Fruit fly (Drosophila melanogaster) whole organism, embryonic: ENCODE data around the gene Rbbp5.
A peak's percentile ranks its signal among the peaks of the same experiment; 100 is the strongest.

Experiments used
- Ada2b ChIP-seq: fragments of 200-800 bp; sonication (Bioruptor generic); IDR thresholded peaks from 2 replicates; pipeline ENCODE4 v1.3.6; 2022; ENCODE audit warnings: missing biosample characterization, missing genetic modification characterization
- Atf6 ChIP-seq: fragments of 200-800 bp; sonication (Bioruptor generic); IDR thresholded peaks from 2 replicates; pipeline ENCODE4 v1.3.6; 2022; ENCODE audit warnings: missing biosample characterization, missing genetic modification characterization
- Awh ChIP-seq: fragments of 200-800 bp; sonication (Bioruptor generic); IDR thresholded peaks from 2 replicates; pipeline ENCODE4, ENCODE4 v1.3.6; 2022; ENCODE audit warnings: missing biosample characterization, missing genetic modification characterization
- Blimp-1 ChIP-seq: fragments of 200-800 bp; sonication (Bioruptor generic); optimal IDR thresholded peaks from 3 replicates; lab custom pipeline; 2018; ENCODE audit warnings: missing biosample characterization, missing genetic modification characterization, mild to moderate bottlenecking, moderate library complexity, missing genetic modification reagents
- CG10366 ChIP-seq: fragments of 200-800 bp; sonication (Bioruptor generic); IDR thresholded peaks from 2 replicates; pipeline ENCODE4 v1.3.6; 2022; ENCODE audit warnings: missing biosample characterization, missing genetic modification characterization
- CG11398 ChIP-seq: fragments of 200-800 bp; sonication (Bioruptor generic); optimal IDR thresholded peaks from 2 replicates; lab custom pipeline; 2016; ENCODE audit warnings: missing biosample characterization, missing genetic modification characterization
- CG12744 ChIP-seq: fragments of 200-800 bp; sonication (Bioruptor generic); optimal IDR thresholded peaks from 2 replicates; lab custom pipeline; 2016; ENCODE audit warnings: missing biosample characterization, missing genetic modification characterization
- CG14441 ChIP-seq: fragments of 200-800 bp; sonication (Bioruptor generic); IDR thresholded peaks from 2 replicates; pipeline ENCODE4 v1.3.6; 2022; ENCODE audit warnings: missing biosample characterization, missing genetic modification characterization
- CG1529 ChIP-seq: fragments of 200-800 bp; sonication (Bioruptor generic); optimal IDR thresholded peaks from 3 replicates; lab custom pipeline; 2018; ENCODE audit warnings: missing biosample characterization, missing genetic modification characterization
- CG1603 ChIP-seq: fragments of 200-800 bp; sonication (Bioruptor generic); optimal IDR thresholded peaks from 2 replicates; lab custom pipeline; 2019; ENCODE audit warnings: missing biosample characterization, mild to moderate bottlenecking, missing genetic modification characterization, moderate library complexity
- CG16815 ChIP-seq: fragments of 200-800 bp; sonication (Bioruptor generic); optimal IDR thresholded peaks from 3 replicates; lab custom pipeline; 2017; ENCODE audit warnings: missing biosample characterization, mild to moderate bottlenecking, missing genetic modification characterization
- CG17359 ChIP-seq: fragments of 200-800 bp; sonication (Bioruptor generic); optimal IDR thresholded peaks from 3 replicates; lab custom pipeline; 2018; ENCODE audit warnings: missing biosample characterization, mild to moderate bottlenecking, missing genetic modification characterization, moderate library complexity
- CG17385 ChIP-seq: fragments of 200-800 bp; sonication (Bioruptor generic); optimal IDR thresholded peaks from 3 replicates; lab custom pipeline; 2018; ENCODE audit warnings: missing biosample characterization, mild to moderate bottlenecking, missing genetic modification characterization
- CG18619 ChIP-seq: fragments of 200-800 bp; sonication (Bioruptor generic); optimal IDR thresholded peaks from 3 replicates; lab custom pipeline; 2017; ENCODE audit warnings: missing biosample characterization, mild to moderate bottlenecking, missing genetic modification characterization
- CG18764 ChIP-seq: fragments of 200-800 bp; sonication (Bioruptor generic); optimal IDR thresholded peaks from 3 replicates; lab custom pipeline; 2016; ENCODE audit warnings: missing biosample characterization, missing genetic modification characterization
- CG2712 ChIP-seq: fragments of 200-800 bp; optimal IDR thresholded peaks from 3 replicates; lab custom pipeline; 2019; ENCODE audit warnings: missing biosample characterization, mild to moderate bottlenecking, missing genetic modification characterization, moderate library complexity
- CG31388 ChIP-seq: fragments of 200-800 bp; sonication (Bioruptor generic); optimal IDR thresholded peaks from 2 replicates; lab custom pipeline; 2016; ENCODE audit warnings: missing biosample characterization, missing genetic modification characterization
- CG32532 ChIP-seq: fragments of 200-800 bp; sonication (Bioruptor generic); IDR thresholded peaks from 2 replicates; pipeline ENCODE4 v1.3.6; 2022; ENCODE audit warnings: missing biosample characterization, missing genetic modification characterization
- CG3281 ChIP-seq: fragments of 200-800 bp; sonication (Bioruptor generic); optimal IDR thresholded peaks from 3 replicates; lab custom pipeline; 2017; ENCODE audit warnings: missing biosample characterization, mild to moderate bottlenecking, missing genetic modification characterization
- CG34376 ChIP-seq: fragments of 200-800 bp; sonication (Bioruptor generic); optimal IDR thresholded peaks from 2 replicates; lab custom pipeline; 2018; ENCODE audit warnings: missing biosample characterization, mild to moderate bottlenecking, missing genetic modification characterization
- CG6689 ChIP-seq: fragments of 200-800 bp; sonication (Bioruptor generic); IDR thresholded peaks from 2 replicates; pipeline ENCODE4 v1.3.6; 2022; ENCODE audit warnings: missing biosample characterization, missing genetic modification characterization
- CG6813 ChIP-seq: fragments of 200-800 bp; sonication (Bioruptor generic); optimal IDR thresholded peaks from 2 replicates; lab custom pipeline; 2017; ENCODE audit warnings: missing biosample characterization, missing genetic modification characterization, mild to moderate bottlenecking, moderate library complexity, missing genetic modification reagents
- Elba2 ChIP-seq: fragments of 200-800 bp; sonication (Bioruptor generic); optimal IDR thresholded peaks from 3 replicates; lab custom pipeline; 2016; ENCODE audit warnings: missing biosample characterization, missing genetic modification characterization
- GATAe ChIP-seq: fragments of 200-800 bp; sonication (Bioruptor generic); conservative IDR thresholded peaks from 2 replicates; pipeline ENCODE4 v1.3.6; 2022; ENCODE audit warnings: missing biosample characterization, missing genetic modification characterization
- Gug ChIP-seq: fragments of 200-800 bp; sonication (Bioruptor generic); IDR thresholded peaks from 4 replicates; pipeline ENCODE4 v1.3.6; 2022; ENCODE audit warnings: missing biosample characterization, missing genetic modification characterization
- H2.0 ChIP-seq: fragments of 200-800 bp; sonication (Bioruptor generic); IDR thresholded peaks from 2 replicates; pipeline ENCODE4 v1.3.6; 2022; ENCODE audit warnings: missing biosample characterization, missing genetic modification characterization
- HLH54F ChIP-seq: fragments of 200-800 bp; sonication (Bioruptor generic); optimal IDR thresholded peaks from 3 replicates; lab custom pipeline; 2016; ENCODE audit warnings: missing biosample characterization, missing genetic modification characterization
- Hey ChIP-seq: fragments of 200-800 bp; sonication (Bioruptor generic); optimal IDR thresholded peaks from 3 replicates; lab custom pipeline; 2018; ENCODE audit warnings: missing biosample characterization, mild to moderate bottlenecking, missing genetic modification characterization
- Kr ChIP-seq: fragments of 200-800 bp; sonication (Bioruptor generic); optimal IDR thresholded peaks from 2 replicates; lab custom pipeline; 2017; ENCODE audit warnings: missing biosample characterization, mild to moderate bottlenecking, missing genetic modification characterization
- Med ChIP-seq: fragments of 200-800 bp; sonication (Bioruptor generic); peaks from one replicate; lab custom pipeline; 2016; ENCODE audit warnings: missing biosample characterization, missing genetic modification characterization, mild to moderate bottlenecking, inconsistent platforms, moderate library complexity
- Pdp1 ChIP-seq, 2 experiments: fragments of 200-800 bp; sonication (Bioruptor generic); optimal IDR thresholded peaks; 3 replicates each; lab custom pipeline; 2016; ENCODE audit warnings: missing biosample characterization in 2 of 2, missing genetic modification characterization in 2 of 2, mild to moderate bottlenecking in 1 of 2, moderate library complexity in 1 of 2
- Trl ChIP-seq, 3 experiments: fragments of >200 bp in 2 of 3; fragments of 200-800 bp in 1 of 3; sonication (Bioruptor generic) in 1 of 3; optimal IDR thresholded peaks; 2 replicates in 1 of 3; 3 replicates in 2 of 3; lab custom pipeline; 2016 to 2017; ENCODE audit warnings: missing biosample characterization in 1 of 3, missing genetic modification characterization in 1 of 3
- ase ChIP-seq: fragments of 200-800 bp; sonication (Bioruptor generic); IDR thresholded peaks from 3 replicates; pipeline ENCODE4 v1.3.6; 2022; ENCODE audit warnings: missing biosample characterization, missing genetic modification characterization
- chinmo ChIP-seq: fragments of 200-800 bp; sonication (Bioruptor generic); IDR thresholded peaks from 4 replicates; pipeline ENCODE4 v1.3.6; 2022; ENCODE audit warnings: missing biosample characterization, missing genetic modification characterization; ENCODE audit not compliant: partially characterized antibody
- cwo ChIP-seq: fragments of 200-800 bp; sonication (Bioruptor generic); optimal IDR thresholded peaks from 3 replicates; lab custom pipeline; 2017; ENCODE audit warnings: missing biosample characterization, missing genetic modification characterization, mild to moderate bottlenecking, moderate library complexity, missing genetic modification reagents
- dmrt11E ChIP-seq: fragments of 200-800 bp; sonication (Bioruptor generic); optimal IDR thresholded peaks from 3 replicates; lab custom pipeline; 2018; ENCODE audit warnings: missing biosample characterization, mild to moderate bottlenecking, missing genetic modification characterization, moderate library complexity
- grn ChIP-seq: fragments of 200-800 bp; sonication (Bioruptor generic); optimal IDR thresholded peaks from 3 replicates; lab custom pipeline; 2017; ENCODE audit warnings: missing biosample characterization, missing genetic modification characterization
- gro ChIP-seq: fragments of 200-800 bp; sonication (Bioruptor generic); optimal IDR thresholded peaks from 2 replicates; lab custom pipeline; 2016; ENCODE audit warnings: missing biosample characterization, missing genetic modification characterization
- kay ChIP-seq: fragments of 200-800 bp; sonication (Bioruptor generic); optimal IDR thresholded peaks from 2 replicates; lab custom pipeline; 2016; ENCODE audit warnings: missing biosample characterization, missing genetic modification characterization
- pb ChIP-seq: fragments of 200-800 bp; sonication (Bioruptor generic); optimal IDR thresholded peaks from 3 replicates; lab custom pipeline; 2016; ENCODE audit warnings: missing biosample characterization, missing genetic modification characterization
- pfk ChIP-seq: fragments of 200-800 bp; sonication (Bioruptor generic); optimal IDR thresholded peaks from 2 replicates; lab custom pipeline; 2018; ENCODE audit warnings: missing biosample characterization, mild to moderate bottlenecking, missing genetic modification characterization, moderate library complexity
- pnt ChIP-seq: fragments of 200-800 bp; sonication (Bioruptor generic); optimal IDR thresholded peaks from 3 replicates; lab custom pipeline; 2016; ENCODE audit warnings: missing biosample characterization, missing genetic modification characterization
- prd ChIP-seq, 3 experiments: fragments of >200 bp in 2 of 3; fragments of 200-800 bp in 1 of 3; sonication (Bioruptor generic) in 1 of 3; optimal IDR thresholded peaks in 2 of 3; IDR thresholded peaks in 1 of 3; 2 replicates in 2 of 3; 3 replicates in 1 of 3; pipeline versions ENCODE4 v1.3.6 to Lab custom; 2017 to 2022; ENCODE audit warnings: missing biosample characterization in 1 of 3, missing genetic modification characterization in 1 of 3
- pros ChIP-seq: fragments of 200-800 bp; sonication (Bioruptor generic); optimal IDR thresholded peaks from 3 replicates; lab custom pipeline; 2019; ENCODE audit warnings: missing biosample characterization, mild to moderate bottlenecking, missing genetic modification characterization, moderate library complexity
- row ChIP-seq: fragments of 200-800 bp; sonication (Bioruptor generic); IDR thresholded peaks from 3 replicates; pipeline ENCODE4 v1.3.6; 2022; ENCODE audit warnings: missing biosample characterization, missing genetic modification characterization
- sens ChIP-seq: fragments of 200-800 bp; sonication (Bioruptor generic); peaks from one replicate; lab custom pipeline; 2016; ENCODE audit warnings: missing biosample characterization, missing genetic modification characterization
- slbo ChIP-seq: fragments of 200-800 bp; sonication (Bioruptor generic); IDR thresholded peaks from 2 replicates; pipeline ENCODE4 v1.3.6; 2022; ENCODE audit warnings: missing biosample characterization, missing genetic modification characterization
- sug ChIP-seq: fragments of 200-800 bp; optimal IDR thresholded peaks from 2 replicates; lab custom pipeline; 2019; ENCODE audit warnings: missing biosample characterization, mild to moderate bottlenecking, missing genetic modification characterization, moderate library complexity
- tgo ChIP-seq: fragments of 200-800 bp; sonication (Bioruptor generic); IDR thresholded peaks from 3 replicates; pipeline ENCODE4 v1.3.6; 2022; ENCODE audit warnings: missing biosample characterization, missing genetic modification characterization
- ttk ChIP-seq: fragments of 200-800 bp; sonication (Bioruptor generic); IDR thresholded peaks from 2 replicates; pipeline ENCODE4 v2.1.2; 2022; ENCODE audit warnings: missing biosample characterization, missing genetic modification characterization

Rbbp5 gene

DNA sequence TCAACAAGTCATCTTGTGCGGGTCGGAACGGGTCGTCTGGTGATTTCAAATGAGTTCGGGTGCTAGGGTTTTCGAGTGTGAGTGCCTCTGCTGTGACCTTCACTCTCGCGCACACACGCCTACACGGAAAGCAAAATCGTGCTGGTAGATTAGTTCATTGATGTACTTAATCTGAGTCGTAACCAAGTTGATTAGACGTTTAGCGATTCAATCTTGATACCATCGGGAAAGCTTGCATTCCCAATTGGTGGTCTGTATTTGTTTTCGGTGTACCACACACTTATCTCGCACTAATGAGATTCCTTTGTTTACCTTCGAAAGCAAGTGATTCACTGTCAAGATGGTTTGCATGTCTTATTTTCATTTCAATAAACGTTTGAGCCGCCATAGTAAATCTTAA, 41.2 kb upstream of the Rbbp5 start (continued):
- no peak for TF ChIP-seq CG11398 (GFP tag; lab: Kevin White, UChicago)
- peak; percentile 10 for TF ChIP-seq CG6813
- 0 out of 2 replicates have a peak, but pooled peaks have one; percentile 32 for TF ChIP-seq Awh (GFP tag; lab: Robert Waterston, UW)
- peak; percentile 43 for TF ChIP-seq HLH54F (GFP tag; lab: Kevin White, UChicago)
- peak; percentile 37; the same call in 1 of the 2 replicates for TF ChIP-seq CG6689 (GFP tag; lab: Robert Waterston, UW)
- TF ChIP-seq CG31388 (GFP tag; lab: Kevin White, UChicago), result no peak
- TF ChIP-seq ase, result no peak
- TF ChIP-seq gro (GFP tag; lab: Kevin White, UChicago), result peak; percentile 73
- TF ChIP-seq CG34376 (GFP tag; lab: Kevin White, UChicago), result peak; percentile 86
- peak; percentile 89 for TF ChIP-seq cwo
- TF ChIP-seq row, result peak; percentile 63
- TF ChIP-seq kay, result peak; percentile 38
- no peak for TF ChIP-seq pfk (GFP tag; lab: Kevin White, UChicago)
- TF ChIP-seq CG17359, result peak; percentile 43
- peak; percentile 47 for TF ChIP-seq CG1603 (tag; lab: Kevin White, UChicago)
- TF ChIP-seq Kr (GFP tag; lab: Kevin White, UChicago), result no peak
- TF ChIP-seq CG18619, result no peak
- TF ChIP-seq prd (optimal IDR thresholded peaks at IDR 0.05; lab: Kevin White, UChicago), result no peak
- peak; percentile 49; the same call in 1 of the 3 replicates for TF ChIP-seq prd (GFP tag; IDR thresholded peaks at IDR 0.05; lab: Robert Waterston, UW)
- TF ChIP-seq grn (GFP tag; lab: Kevin White, UChicago), result peak; percentile 78
- peak; percentile 22 for TF ChIP-seq CG3281 (GFP tag; lab: Kevin White, UChicago)
- peak; percentile 22; the same call in 1 of the 4 replicates for TF ChIP-seq Gug (GFP tag; lab: Robert Waterston, UW)
- TF ChIP-seq H2.0 (GFP tag; lab: Robert Waterston, UW), result peak; percentile 50
- TF ChIP-seq pb (GFP tag; lab: Kevin White, UChicago), result peak; percentile 47
- TF ChIP-seq Trl (optimal IDR thresholded peaks at IDR 0.05; lab: Kevin White, UChicago), result no peak
- peak; percentile 31 for TF ChIP-seq Trl (GFP tag; optimal IDR thresholded peaks at IDR 0.05; lab: Kevin White, UChicago)
- TF ChIP-seq Pdp1 (GFP tag; optimal IDR thresholded peaks at IDR 0.05; lab: Kevin White, UChicago), result peak in 1 of 2 experiments; percentile 56
- TF ChIP-seq sug (tag; lab: Kevin White, UChicago), result peak; percentile 79
- TF ChIP-seq CG2712 (tag; lab: Kevin White, UChicago), result peak; percentile 12
- no peak for TF ChIP-seq CG18764 (GFP tag; lab: Kevin White, UChicago)
- TF ChIP-seq slbo (GFP tag; lab: Robert Waterston, UW), result peak; percentile 57
- TF ChIP-seq pnt (GFP tag; lab: Kevin White, UChicago), result peak; percentile 11
- TF ChIP-seq Hey, result peak; percentile 21
- TF ChIP-seq CG17385 (GFP tag; lab: Kevin White, UChicago), result peak; percentile 13
- TF ChIP-seq Atf6 (GFP tag; lab: Robert Waterston, UW), result peak; percentile 70
- peak; percentile 13; the same call in 1 of the 2 replicates for TF ChIP-seq CG10366
- 0 out of 2 replicates have a peak, but pooled peaks have one; percentile 30 for TF ChIP-seq Ada2b (GFP tag; lab: Robert Waterston, UW)
- peak; percentile 52 for TF ChIP-seq sens
- TF ChIP-seq CG1529 (GFP tag; lab: Kevin White, UChicago), result no peak
- TF ChIP-seq ttk, result 0 out of 2 replicates have a peak, but pooled peaks have one; percentile 16
- peak; percentile 92 for TF ChIP-seq Med (GFP tag; lab: Kevin White, UChicago)
- no peak for TF ChIP-seq CG16815
- TF ChIP-seq GATAe (GFP tag; lab: Robert Waterston, UW), result peak; percentile 58
- peak; percentile 37 for TF ChIP-seq CG12744 (GFP tag; lab: Kevin White, UChicago)
- no peak for TF ChIP-seq Elba2 (GFP tag; lab: Kevin White, UChicago)
- no peak for TF ChIP-seq pros (GFP tag; lab: Kevin White, UChicago)
- TF ChIP-seq chinmo (GFP tag; lab: Robert Waterston, UW), result peak; percentile 82; the same call in 2 of the 4 replicates
- peak; percentile 51; the same call in 1 of the 3 replicates for TF ChIP-seq tgo (GFP tag; lab: Robert Waterston, UW)
- peak; percentile 60; the same call in 1 of the 2 replicates for TF ChIP-seq CG14441 (GFP tag; lab: Robert Waterston, UW)
- TF ChIP-seq Blimp-1 (GFP tag; lab: Kevin White, UChicago), result no peak
- TF ChIP-seq dmrt11E (tag; lab: Kevin White, UChicago), result peak; percentile 17
- peak; percentile 55; the same call in 1 of the 2 replicates for TF ChIP-seq CG32532 (GFP tag; lab: Robert Waterston, UW)
